Worm (Caenorhabditis elegans): Measurements from ENCODE around the gene F42A6.5.
A peak's percentile ranks its signal among the peaks of the same experiment; 100 is the strongest.

The F42A6.5 gene

ce11 chrIV:3338176-3338575 is 6.5 kb upstream of the F42A6.5 start:
- TF ChIP-seq lin-13 (tag; optimal IDR thresholded peaks at IDR 0.05) = no peak
- no peak for TF ChIP-seq ceh-43 (GFP tag; optimal IDR thresholded peaks at IDR 0.05)
- no peak for TF ChIP-seq sptf-1 (tag; optimal IDR thresholded peaks at IDR 0.05)
- no peak for TF ChIP-seq ces-1 (GFP tag; optimal IDR thresholded peaks at IDR 0.05)
- no peak for TF ChIP-seq blmp-1 (tag; optimal IDR thresholded peaks at IDR 0.05)
- TF ChIP-seq mab-5 (tag; optimal IDR thresholded peaks at IDR 0.05) = no peak
- TF ChIP-seq mep-1 (tag; optimal IDR thresholded peaks at IDR 0.05) = no peak
- no peak for TF ChIP-seq ceh-39 (tag; optimal IDR thresholded peaks at IDR 0.05)
- no peak for TF ChIP-seq tbx-8 (GFP tag; optimal IDR thresholded peaks at IDR 0.05)

ce11 chrIV:3337275-3337674 is 5.6 kb upstream of the F42A6.5 start:
- TF ChIP-seq ceh-43 (GFP tag; optimal IDR thresholded peaks at IDR 0.05) (peak; percentile 10), sptf-1 (tag; optimal IDR thresholded peaks at IDR 0.05) (peak; percentile 65), blmp-1 (tag; optimal IDR thresholded peaks at IDR 0.05) (no peak), ceh-83 (GFP tag; optimal IDR thresholded peaks at IDR 0.05) (peak; percentile 66), elt-3 (tag; optimal IDR thresholded peaks at IDR 0.05) (no peak), ztf-11 (tag; optimal IDR thresholded peaks at IDR 0.05) (no peak), nhr-2 (tag; optimal IDR thresholded peaks at IDR 0.05) (no peak), drap-1 (GFP tag; optimal IDR thresholded peaks at IDR 0.05) (peak; percentile 36), lin-13 (tag; optimal IDR thresholded peaks at IDR 0.05) (no peak), ham-2 (GFP tag; optimal IDR thresholded peaks at IDR 0.05) (no peak), cnd-1 (tag; optimal IDR thresholded peaks at IDR 0.05) (peak; percentile 46), sem-2 (GFP tag; optimal IDR thresholded peaks at IDR 0.05) (peak; percentile 22), mls-2 (tag; optimal IDR thresholded peaks at IDR 0.05) (peak; percentile 51)

ce11 chrIV:3336585-3336984 is 4.9 kb upstream of the F42A6.5 start, which contains the start of gene F42A6.6:
Gene F42A6.6 (minus strand): TSS chrIV:3336873.
- TF ChIP-seq ceh-83 (GFP tag; optimal IDR thresholded peaks at IDR 0.05) = peak; percentile 65
- no peak for TF ChIP-seq snpc-4 (tag; optimal IDR thresholded peaks at IDR 0.05)
- TF ChIP-seq M03D4.4 (tag; optimal IDR thresholded peaks at IDR 0.05) = peak; percentile 35
- peak; percentile 13 for TF ChIP-seq cnd-1 (tag; optimal IDR thresholded peaks at IDR 0.05)

- peak; percentile 85 for TF ChIP-seq lsy-2 (tag; optimal IDR thresholded peaks at IDR 0.05)
Observed at ce11 chrIV:3313311-3313710, 18.3 kb downstream of the F42A6.5 start.

ce11 chrIV:3311243-3311642 is 20.4 kb downstream of the F42A6.5 start, which contains the start of gene zip-11:
Gene zip-11 (plus strand): TSS chrIV:3311276.
- peak; percentile 24 for TF ChIP-seq mep-1 (tag; optimal IDR thresholded peaks at IDR 0.05)
- peak; percentile 60 for TF ChIP-seq pha-4 (tag; optimal IDR thresholded peaks at IDR 0.05)
- no peak for TF ChIP-seq tbx-8 (GFP tag; optimal IDR thresholded peaks at IDR 0.05)
- TF ChIP-seq ceh-83 (GFP tag; optimal IDR thresholded peaks at IDR 0.05) = no peak
- TF ChIP-seq lsy-2 (tag; optimal IDR thresholded peaks at IDR 0.05) = peak; percentile 21
- TF ChIP-seq unc-120 (tag; optimal IDR thresholded peaks at IDR 0.05; ENCODE audit: poor library complexity, severe bottlenecking) = peak; percentile 62
- no peak for TF ChIP-seq nhr-28 (tag; optimal IDR thresholded peaks at IDR 0.05)
- TF ChIP-seq ceh-43 (GFP tag; optimal IDR thresholded peaks at IDR 0.05) = no peak
- TF ChIP-seq mls-2 (tag; optimal IDR thresholded peaks at IDR 0.05) = no peak
- TF ChIP-seq ceh-39 (tag; optimal IDR thresholded peaks at IDR 0.05) = peak; percentile 23
- peak; percentile 24 for TF ChIP-seq nhr-237 (tag; optimal IDR thresholded peaks at IDR 0.05)
- peak; percentile 34 for TF ChIP-seq unc-62 (GFP tag; optimal IDR thresholded peaks at IDR 0.05)

ce11 chrIV:3310662-3311219 is 20.9 kb downstream of the F42A6.5 start:
- TF ChIP-seq nhr-237 (tag; optimal IDR thresholded peaks at IDR 0.05) (no peak), tbx-8 (GFP tag; optimal IDR thresholded peaks at IDR 0.05) (no peak), sem-2 (GFP tag; optimal IDR thresholded peaks at IDR 0.05) (no peak), elt-1 (tag; optimal IDR thresholded peaks at IDR 0.05; ENCODE audit: borderline replicate concordance, insufficient read depth) (no peak), hlh-1 (tag; optimal IDR thresholded peaks at IDR 0.05) (no peak), snpc-4 (tag; optimal IDR thresholded peaks at IDR 0.05) (no peak), ceh-83 (GFP tag; optimal IDR thresholded peaks at IDR 0.05) (no peak), zip-8 (tag; optimal IDR thresholded peaks at IDR 0.05) (no peak)

Data from whole organism, mixed stage, embryonic.